Worm (Caenorhabditis elegans): ENCODE data around the gene gpx-6.

Gene gpx-6

DNA sequence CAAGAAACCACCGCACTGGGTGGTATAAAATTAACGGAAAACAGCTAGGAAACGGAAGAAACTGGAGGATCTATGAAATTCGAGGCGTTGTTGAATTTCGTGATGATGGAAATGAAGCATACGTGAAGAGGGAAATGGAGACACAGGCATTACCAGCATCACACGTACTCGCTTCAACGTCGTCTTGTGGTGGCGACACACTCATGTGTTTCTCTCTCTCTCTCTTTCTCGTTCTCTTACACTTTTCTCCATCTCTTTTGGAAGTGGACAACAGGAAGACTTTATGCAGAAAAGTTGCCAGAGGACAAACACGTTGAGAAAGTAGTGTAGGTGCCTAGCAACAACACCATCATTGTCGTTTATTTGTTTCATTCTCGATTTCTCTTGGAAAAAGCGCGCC is 10.4 kb downstream of the gpx-6 start:
- TF ChIP-seq lin-39 (tag; optimal IDR thresholded peaks at IDR 0.05) (no peak), ets-5 (GFP tag; IDR thresholded peaks at IDR 0.05) (no peak), C34B4.2 (tag; optimal IDR thresholded peaks at IDR 0.05) (no peak), nhr-77 (tag; optimal IDR thresholded peaks at IDR 0.05) (no peak), elt-2 (tag; optimal IDR thresholded peaks at IDR 0.05) (no peak), F16B12.6 (tag; optimal IDR thresholded peaks at IDR 0.05) (no peak), unc-86 (tag; optimal IDR thresholded peaks at IDR 0.05) (peak; percentile 33), ceh-63 (GFP tag; optimal IDR thresholded peaks at IDR 0.05) (no peak), unc-62 (GFP tag; optimal IDR thresholded peaks at IDR 0.05) (no peak), ceh-8 (GFP tag; optimal IDR thresholded peaks at IDR 0.05) (no peak), hpl-2 (GFP tag; optimal IDR thresholded peaks at IDR 0.05) (no peak), mdl-1 (tag; optimal IDR thresholded peaks at IDR 0.05) (peak in 1 of 2 experiments; percentile 39), nhr-71 (tag; optimal IDR thresholded peaks at IDR 0.05) (peak; percentile 63), hlh-17 (GFP tag; optimal IDR thresholded peaks at IDR 0.05; ENCODE audit: borderline replicate concordance) (no peak), nhr-11 (tag; optimal IDR thresholded peaks at IDR 0.05) (peak; percentile 16), tbx-2 (tag; optimal IDR thresholded peaks at IDR 0.05) (peak; percentile 23), ztf-11 (tag; optimal IDR thresholded peaks at IDR 0.05) (no peak), nhr-28 (tag; optimal IDR thresholded peaks at IDR 0.05) (no peak), egl-27 (tag; optimal IDR thresholded peaks at IDR 0.05) (no peak), lin-15B (tag; optimal IDR thresholded peaks at IDR 0.05) (no peak), skn-1 (tag; optimal IDR thresholded peaks at IDR 0.05) (no peak), isw-1 (GFP tag; IDR thresholded peaks at IDR 0.05) (no peak), fos-1 (tag; optimal IDR thresholded peaks at IDR 0.05) (no peak), fkh-8 (tag; optimal IDR thresholded peaks at IDR 0.05) (peak; percentile 81), alr-1 (tag; optimal IDR thresholded peaks at IDR 0.05; ENCODE audit: borderline replicate concordance) (no peak), unc-98 (GFP tag; IDR thresholded peaks at IDR 0.05) (no peak), unc-130 (tag; optimal IDR thresholded peaks at IDR 0.05) (no peak), nhr-20 (tag; optimal IDR thresholded peaks at IDR 0.05) (peak; percentile 36), irx-1 (tag; optimal IDR thresholded peaks at IDR 0.05) (peak; percentile 23), nhr-90 (tag; optimal IDR thresholded peaks at IDR 0.05; ENCODE audit: poor library complexity) (no peak), efl-3 (GFP tag; optimal IDR thresholded peaks at IDR 0.05) (no peak), C16A3.4 (tag; optimal IDR thresholded peaks at IDR 0.05) (peak; percentile 13), dsc-1 (tag; optimal IDR thresholded peaks at IDR 0.05) (no peak), nhr-84 (tag; optimal IDR thresholded peaks at IDR 0.05) (no peak), nhr-47 (tag; optimal IDR thresholded peaks at IDR 0.05) (peak; percentile 34), grh-1 (GFP tag; IDR thresholded peaks at IDR 0.05) (no peak), zip-4 (GFP tag; optimal IDR thresholded peaks at IDR 0.05) (no peak), aha-1 (tag; optimal IDR thresholded peaks at IDR 0.05) (no peak), lin-13 (GFP tag; optimal IDR thresholded peaks at IDR 0.05) (no peak), lsy-2 (tag; optimal IDR thresholded peaks at IDR 0.05) (peak; percentile 10 to 56), blmp-1 (tag; optimal IDR thresholded peaks at IDR 0.05) (peak; percentile 75), nhr-85 (tag) (no peak), ceh-88 (GFP tag; IDR thresholded peaks at IDR 0.05) (no peak), egl-13 (tag; optimal IDR thresholded peaks at IDR 0.05) (no peak), ceh-82 (tag; optimal IDR thresholded peaks at IDR 0.05) (peak in 1 of 3 experiments; percentile 11), nhr-19 (GFP tag; conservative IDR thresholded peaks at IDR 0.05) (no peak), Y116A8C.19 (tag; optimal IDR thresholded peaks at IDR 0.05; ENCODE audit: borderline replicate concordance) (no peak), lin-14 (GFP tag; optimal IDR thresholded peaks at IDR 0.05) (peak; percentile 78), xbp-1 (tag; optimal IDR thresholded peaks at IDR 0.05) (no peak), snu-23 (GFP tag; optimal IDR thresholded peaks at IDR 0.05) (peak; percentile 45), vab-15 (tag; optimal IDR thresholded peaks at IDR 0.05) (no peak), ces-1 (GFP tag; optimal IDR thresholded peaks at IDR 0.05) (no peak), lin-35 (GFP tag; optimal IDR thresholded peaks at IDR 0.05) (peak; percentile 23 to 47)
